Worm (Caenorhabditis elegans) whole organism, L1 larva: Measurements from ENCODE around the gene svop-1.

Experiments used
- C04F5.9 ChIP-seq: sonication (generic microtip); optimal IDR thresholded peaks from 2 replicates; lab custom pipeline; 2016; ENCODE audit warnings: missing genetic modification characterization, missing compliant biosample characterization
- C34B4.2 ChIP-seq: sonication (generic microtip); optimal IDR thresholded peaks from 2 replicates; lab custom pipeline; 2017; ENCODE audit warnings: mild to moderate bottlenecking, missing genetic modification characterization, missing compliant biosample characterization
- ama-1 ChIP-seq: fragments of 150-350 bp; optimal IDR thresholded peaks from 2 replicates; lab custom pipeline; 2014
- blmp-1 ChIP-seq: fragments of 150-350 bp; optimal IDR thresholded peaks from 2 replicates; lab custom pipeline; 2014; ENCODE audit warnings: missing biosample characterization, missing genetic modification characterization
- ceh-63 ChIP-seq: fragments of 200-800 bp; sonication (Bioruptor generic); optimal IDR thresholded peaks from 2 replicates; lab custom pipeline; 2018; ENCODE audit warnings: mild to moderate bottlenecking, missing genetic modification characterization, missing compliant biosample characterization
- ceh-8 ChIP-seq: fragments of 200-800 bp; sonication (Bioruptor generic); optimal IDR thresholded peaks from 2 replicates; lab custom pipeline; 2018; ENCODE audit warnings: mild to moderate bottlenecking, missing genetic modification characterization, moderate library complexity, missing compliant biosample characterization
- ceh-82 ChIP-seq, 3 experiments: fragments of 150-350 bp in 1 of 3; sonication (generic microtip) in 2 of 3; optimal IDR thresholded peaks; 2 replicates each; lab custom pipeline; 2014 to 2017; ENCODE audit warnings: missing biosample characterization in 3 of 3, missing genetic modification characterization in 3 of 3
- ceh-88 ChIP-seq: fragments of 200-800 bp; sonication (Bioruptor generic); IDR thresholded peaks from 2 replicates; pipeline ENCODE4 v1.3.6; 2022; ENCODE audit warnings: missing genetic modification characterization, missing compliant biosample characterization
- dsc-1 ChIP-seq: sonication (generic microtip); optimal IDR thresholded peaks from 2 replicates; lab custom pipeline; 2016; ENCODE audit warnings: mild to moderate bottlenecking, missing genetic modification characterization, missing compliant biosample characterization
- efl-1 ChIP-seq, 4 experiments: fragments of 150-350 bp; optimal IDR thresholded peaks in 3 of 4; peaks in 1 of 4; 1 replicate in 1 of 4; 2 replicates in 3 of 4; lab custom pipeline; 2014; ENCODE audit warnings: missing biosample characterization in 2 of 4, missing genetic modification characterization in 2 of 4, missing genetic modification reagents in 2 of 4
- fkh-10 ChIP-seq: sonication (generic microtip); optimal IDR thresholded peaks from 2 replicates; lab custom pipeline; 2017; ENCODE audit warnings: missing biosample characterization, missing genetic modification reagents, missing genetic modification characterization
- fkh-4 ChIP-seq: sonication (generic microtip); optimal IDR thresholded peaks from 2 replicates; lab custom pipeline; 2016; ENCODE audit warnings: missing compliant biosample characterization, missing genetic modification characterization, borderline replicate concordance
- fkh-8 ChIP-seq: sonication (generic microtip); optimal IDR thresholded peaks from 2 replicates; lab custom pipeline; 2016; ENCODE audit warnings: mild to moderate bottlenecking, missing genetic modification characterization, missing compliant biosample characterization
- fos-1 ChIP-seq: fragments of 150-350 bp; optimal IDR thresholded peaks from 2 replicates; lab custom pipeline; 2014; ENCODE audit warnings: missing biosample characterization, missing genetic modification characterization
- hlh-4 ChIP-seq: sonication (generic microtip); optimal IDR thresholded peaks from 2 replicates; lab custom pipeline; 2016; ENCODE audit warnings: mild to moderate bottlenecking, missing genetic modification characterization, missing compliant biosample characterization
- irx-1 ChIP-seq: sonication (generic microtip); optimal IDR thresholded peaks from 2 replicates; lab custom pipeline; 2016; ENCODE audit warnings: missing genetic modification characterization, missing compliant biosample characterization
- jun-1 ChIP-seq: fragments of 150-350 bp; optimal IDR thresholded peaks from 2 replicates; lab custom pipeline; 2014; ENCODE audit warnings: missing biosample characterization, missing genetic modification reagents, missing genetic modification characterization
- lin-14 ChIP-seq: fragments of 200-800 bp; sonication (Bioruptor generic); optimal IDR thresholded peaks from 2 replicates; lab custom pipeline; 2018; ENCODE audit warnings: mild to moderate bottlenecking, missing genetic modification characterization, moderate library complexity, missing compliant biosample characterization
- lin-35 ChIP-seq, 2 experiments: fragments of 150-350 bp; optimal IDR thresholded peaks; 2 replicates each; lab custom pipeline; 2014; ENCODE audit warnings: missing biosample characterization in 2 of 2, missing genetic modification characterization in 2 of 2, missing genetic modification reagents in 2 of 2
- lin-39 ChIP-seq: fragments of 150-350 bp; optimal IDR thresholded peaks from 2 replicates; lab custom pipeline; 2014; ENCODE audit warnings: missing biosample characterization, missing genetic modification reagents, missing genetic modification characterization
- lir-3 ChIP-seq: sonication (generic microtip); optimal IDR thresholded peaks from 2 replicates; lab custom pipeline; 2016; ENCODE audit warnings: mild to moderate bottlenecking, missing genetic modification characterization, moderate library complexity, missing compliant biosample characterization; ENCODE audit not compliant: poor library complexity
- mef-2 ChIP-seq: fragments of 150-350 bp; optimal IDR thresholded peaks from 2 replicates; lab custom pipeline; 2014; ENCODE audit warnings: missing biosample characterization, missing genetic modification characterization
- mep-1 ChIP-seq: fragments of 150-350 bp; optimal IDR thresholded peaks from 2 replicates; lab custom pipeline; 2014; ENCODE audit warnings: missing biosample characterization, missing genetic modification characterization
- nhr-11 ChIP-seq: fragments of 150-350 bp; optimal IDR thresholded peaks from 2 replicates; lab custom pipeline; 2014; ENCODE audit warnings: missing biosample characterization, missing genetic modification characterization
- nhr-12 ChIP-seq: sonication (generic microtip); optimal IDR thresholded peaks from 2 replicates; lab custom pipeline; 2017; ENCODE audit warnings: missing biosample characterization, missing genetic modification characterization
- nhr-20 ChIP-seq: sonication (generic microtip); optimal IDR thresholded peaks from 2 replicates; lab custom pipeline; 2016; ENCODE audit warnings: mild to moderate bottlenecking, missing genetic modification characterization, missing compliant biosample characterization
- nhr-28 ChIP-seq: fragments of 150-350 bp; optimal IDR thresholded peaks from 2 replicates; lab custom pipeline; 2014; ENCODE audit warnings: missing biosample characterization, missing genetic modification characterization
- nhr-47 ChIP-seq: sonication (generic microtip); optimal IDR thresholded peaks from 2 replicates; lab custom pipeline; 2016; ENCODE audit warnings: mild to moderate bottlenecking, missing genetic modification characterization, moderate library complexity, missing compliant biosample characterization
- nhr-71 ChIP-seq: sonication (generic microtip); optimal IDR thresholded peaks from 2 replicates; lab custom pipeline; 2016; ENCODE audit warnings: mild to moderate bottlenecking, missing genetic modification characterization, moderate library complexity, missing compliant biosample characterization
- nhr-77 ChIP-seq: fragments of 150-350 bp; optimal IDR thresholded peaks from 2 replicates; lab custom pipeline; 2014; ENCODE audit warnings: missing biosample characterization, missing genetic modification characterization
- nhr-85 ChIP-seq: sonication (generic microtip); peaks from one replicate; lab custom pipeline; 2016; ENCODE audit warnings: missing genetic modification characterization, inconsistent platforms, missing compliant biosample characterization
- nhr-90 ChIP-seq: sonication (generic microtip); optimal IDR thresholded peaks from 2 replicates; lab custom pipeline; 2016; ENCODE audit warnings: mild to moderate bottlenecking, missing genetic modification characterization, missing compliant biosample characterization; ENCODE audit not compliant: poor library complexity
- pax-3 ChIP-seq: fragments of 200-800 bp; sonication (Bioruptor generic); optimal IDR thresholded peaks from 2 replicates; lab custom pipeline; 2018; ENCODE audit warnings: mild to moderate bottlenecking, missing genetic modification characterization, moderate library complexity, missing compliant biosample characterization
- snu-23 ChIP-seq: sonication (generic microtip); optimal IDR thresholded peaks from 2 replicates; lab custom pipeline; 2016; ENCODE audit warnings: missing genetic modification characterization, missing compliant biosample characterization
- sox-4 ChIP-seq: sonication (generic microtip); optimal IDR thresholded peaks from 2 replicates; lab custom pipeline; 2016; ENCODE audit warnings: missing genetic modification characterization, missing compliant biosample characterization
- sup-37 ChIP-seq: fragments of 200-800 bp; sonication (Bioruptor generic); optimal IDR thresholded peaks from 2 replicates; lab custom pipeline; 2018; ENCODE audit warnings: mild to moderate bottlenecking, missing genetic modification characterization, missing compliant biosample characterization
- swsn-7 ChIP-seq: sonication (generic microtip); optimal IDR thresholded peaks from 2 replicates; lab custom pipeline; 2016; ENCODE audit warnings: missing genetic modification characterization, missing compliant biosample characterization
- tbx-2 ChIP-seq: sonication (generic microtip); optimal IDR thresholded peaks from 2 replicates; lab custom pipeline; 2016; ENCODE audit warnings: missing genetic modification characterization, missing compliant biosample characterization
- tlp-1 ChIP-seq: fragments of 150-350 bp; optimal IDR thresholded peaks from 2 replicates; lab custom pipeline; 2014; ENCODE audit warnings: missing biosample characterization, missing genetic modification characterization
- unc-62 ChIP-seq: fragments of 150-350 bp; optimal IDR thresholded peaks from 2 replicates; lab custom pipeline; 2014; ENCODE audit warnings: missing biosample characterization, missing genetic modification reagents, missing genetic modification characterization
- unc-86 ChIP-seq: sonication (generic microtip); optimal IDR thresholded peaks from 2 replicates; lab custom pipeline; 2016; ENCODE audit warnings: missing genetic modification characterization, missing compliant biosample characterization
- vab-15 ChIP-seq: sonication (generic microtip); optimal IDR thresholded peaks from 2 replicates; lab custom pipeline; 2017; ENCODE audit warnings: missing genotype, mild to moderate bottlenecking, missing genetic modification characterization, missing compliant biosample characterization
- ztf-11 ChIP-seq, 2 experiments: sonication (generic microtip); optimal IDR thresholded peaks; 2 replicates each; lab custom pipeline; 2016 to 2017; ENCODE audit warnings: missing genetic modification characterization in 2 of 2, missing biosample characterization in 1 of 2, missing compliant biosample characterization in 1 of 2

Gene svop-1

DNA sequence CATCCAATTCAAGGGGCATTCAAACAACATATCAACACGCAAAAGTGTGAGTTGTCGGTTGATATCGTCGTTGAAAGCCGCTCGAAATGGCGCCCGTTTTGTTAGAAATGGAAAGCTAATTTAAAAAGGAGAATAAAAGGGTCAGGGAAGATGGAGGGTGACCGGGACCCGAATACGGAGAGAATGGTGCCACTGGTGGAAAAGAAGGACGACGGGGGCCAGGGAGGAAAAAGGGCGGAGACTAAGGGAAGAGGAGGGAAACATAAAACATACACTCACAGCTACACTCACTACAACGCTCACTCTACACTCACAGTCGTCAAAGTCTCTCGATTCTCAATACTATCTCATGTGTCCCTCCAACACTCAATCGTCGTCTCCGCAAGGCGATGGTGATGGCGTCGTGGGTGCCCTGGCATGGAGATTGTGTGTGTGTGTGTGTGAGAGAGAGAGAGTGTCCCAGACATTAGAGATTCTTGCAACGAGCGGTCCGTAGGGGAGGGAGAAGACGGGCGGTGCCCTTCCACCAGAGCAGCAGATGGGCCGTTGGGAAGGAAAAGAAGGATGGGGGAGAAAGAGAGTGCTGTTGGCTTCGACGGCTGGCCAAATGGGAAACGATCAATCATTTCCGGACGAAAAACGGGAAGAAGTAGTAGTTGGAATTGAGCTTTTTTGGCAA, 11.2 kb downstream of the svop-1 start (continued):
- TF ChIP-seq lir-3 (tag; lab: Kevin White, UChicago): peak; percentile 65
- peak in 1 of 2 experiments; percentile 82 for TF ChIP-seq ztf-11 (tag; optimal IDR thresholded peaks at IDR 0.05; lab: Kevin White, UChicago)
- no peak for TF ChIP-seq nhr-12 (tag; lab: Kevin White, UChicago)
- TF ChIP-seq blmp-1 (tag; lab: Kevin White, UChicago): peak; percentile 42
- peak; percentile 85 for TF ChIP-seq nhr-47
- TF ChIP-seq nhr-85 (tag; lab: Kevin White, UChicago): peak; percentile 80
- peak; percentile 88 for TF ChIP-seq swsn-7 (tag; lab: Kevin White, UChicago)
- peak; percentile 13 for TF ChIP-seq sox-4 (tag; lab: Kevin White, UChicago)
- TF ChIP-seq ama-1 (lab: Kevin White, UChicago): peak; percentile 71
- TF ChIP-seq mep-1 (tag; lab: Kevin White, UChicago): peak; percentile 57
- TF ChIP-seq C04F5.9: peak; percentile 59
- peak; percentile 97 for TF ChIP-seq lin-14 (GFP tag; lab: Kevin White, UChicago)
- TF ChIP-seq dsc-1 (tag; lab: Kevin White, UChicago): peak; percentile 68
- peak; percentile 94 for TF ChIP-seq snu-23 (GFP tag; lab: Kevin White, UChicago)
- TF ChIP-seq lin-39 (tag; lab: Kevin White, UChicago): peak; percentile 70

DNA sequence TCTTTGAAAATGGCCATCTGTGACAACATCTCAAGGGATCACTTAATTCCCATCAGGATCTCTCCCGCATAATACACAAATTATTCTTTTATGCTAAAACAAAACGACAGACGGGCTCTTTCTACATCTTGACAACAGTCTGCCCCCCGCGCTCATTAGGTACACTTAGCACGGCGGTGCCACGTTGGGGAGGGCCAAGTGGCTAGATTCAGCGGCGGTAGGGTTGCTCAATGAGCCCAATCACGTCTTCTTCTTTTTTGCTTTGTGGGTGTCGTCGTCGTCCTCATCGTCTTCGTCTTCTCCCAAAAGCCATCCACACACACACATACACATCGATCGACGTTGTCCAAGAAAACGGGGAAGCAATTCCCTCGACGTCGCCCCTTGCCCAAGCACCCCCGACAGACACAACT, 12.2 kb downstream of the svop-1 start:
- TF ChIP-seq fos-1 (tag; lab: Kevin White, UChicago) (no peak), nhr-90 (tag; lab: Kevin White, UChicago) (no peak), tbx-2 (tag; lab: Kevin White, UChicago) (peak; percentile 32), nhr-77 (tag; lab: Kevin White, UChicago) (no peak), swsn-7 (tag; lab: Kevin White, UChicago) (peak; percentile 39), jun-1 (tag; lab: Kevin White, UChicago) (no peak), nhr-71 (tag; lab: Kevin White, UChicago) (peak; percentile 19), mef-2 (tag; lab: Kevin White, UChicago) (no peak), lin-35 (GFP tag; optimal IDR thresholded peaks at IDR 0.05; lab: Kevin White, UChicago) (peak in 1 of 2 experiments; percentile 8), efl-1 (optimal IDR thresholded peaks at IDR 0.05; lab: Kevin White, UChicago) (no peak), efl-1 (GFP tag; optimal IDR thresholded peaks at IDR 0.05 in 1 of 2; lab: Kevin White, UChicago) (peak in 1 of 2 experiments; percentile 72), lin-14 (GFP tag; lab: Kevin White, UChicago) (peak; percentile 75), unc-86 (tag; lab: Kevin White, UChicago) (no peak), fkh-8 (tag; lab: Kevin White, UChicago) (no peak), ztf-11 (tag; optimal IDR thresholded peaks at IDR 0.05; lab: Kevin White, UChicago) (no peak), ceh-63 (GFP tag; lab: Kevin White, UChicago) (peak; percentile 28), nhr-20 (tag; lab: Kevin White, UChicago) (no peak), ceh-82 (tag; optimal IDR thresholded peaks at IDR 0.05; lab: Kevin White, UChicago) (peak in 1 of 3 experiments; percentile 64), mep-1 (tag; lab: Kevin White, UChicago) (no peak), nhr-47 (peak; percentile 11), fkh-10 (GFP tag; lab: Kevin White, UChicago) (peak; percentile 26), C34B4.2 (tag; lab: Kevin White, UChicago) (no peak), tlp-1 (no peak), snu-23 (GFP tag; lab: Kevin White, UChicago) (peak; percentile 8), ceh-88 (GFP tag; lab: Robert Waterston, UW) (no peak), nhr-85 (tag; lab: Kevin White, UChicago) (peak; percentile 73), fkh-4 (tag; lab: Kevin White, UChicago) (no peak), nhr-11 (tag; lab: Kevin White, UChicago) (no peak)

ce11 chrIII:8869663-8870062, 15.6 kb downstream of the svop-1 start:
- TF ChIP-seq sup-37 (GFP tag; lab: Kevin White, UChicago) (no peak), unc-86 (tag; lab: Kevin White, UChicago) (no peak), pax-3 (tag; lab: Kevin White, UChicago) (no peak), vab-15 (no peak), swsn-7 (tag; lab: Kevin White, UChicago) (no peak), nhr-28 (tag; lab: Kevin White, UChicago) (no peak), lir-3 (tag; lab: Kevin White, UChicago) (no peak), mep-1 (tag; lab: Kevin White, UChicago) (no peak), nhr-85 (tag; lab: Kevin White, UChicago) (no peak), C34B4.2 (tag; lab: Kevin White, UChicago) (no peak), ceh-8 (GFP tag; lab: Kevin White, UChicago) (no peak), lin-35 (GFP tag; optimal IDR thresholded peaks at IDR 0.05; lab: Kevin White, UChicago) (no peak), hlh-4 (no peak), sox-4 (tag; lab: Kevin White, UChicago) (no peak), unc-62 (GFP tag; lab: Kevin White, UChicago) (no peak), irx-1 (no peak)
